Fruit fly (Drosophila melanogaster): ENCODE results near the gene Nsf2.

DNA sequence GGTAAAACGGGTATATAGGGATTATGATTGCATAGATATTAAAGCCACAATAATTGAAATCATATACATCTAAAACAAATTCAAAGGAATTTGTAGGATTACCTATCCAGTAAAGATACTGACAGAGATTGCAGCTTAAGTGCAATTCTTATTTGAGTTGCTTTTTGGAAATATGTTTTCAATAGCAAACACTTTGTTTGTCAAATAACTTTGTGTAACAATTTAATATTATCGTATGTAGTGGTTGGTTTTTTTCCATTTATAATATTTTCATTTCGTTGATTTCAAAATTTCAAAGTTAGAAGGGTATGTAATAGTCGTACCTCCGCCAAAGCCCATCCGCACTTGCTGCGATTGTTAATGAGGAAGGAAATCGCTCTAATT lies 31.1 kb downstream of the Nsf2 start:
- no peak for TF ChIP-seq CG8478 (optimal IDR thresholded peaks at IDR 0.05)
- TF ChIP-seq CTCF (optimal IDR thresholded peaks at IDR 0.05): no peak
